Worm (Caenorhabditis elegans) whole organism, young adult: ENCODE results near the gene mrpl-30.
A peak's percentile ranks its signal among the peaks of the same experiment; 100 is the strongest.
"Not testable (repeated sequence)": the region's sequence is repeated elsewhere in the genome, so short reads cannot be mapped to it uniquely, and the experiment has no call there.

Source experiments
- F33H1.4 ChIP-seq: fragments of 200-800 bp; sonication (Bioruptor generic); IDR thresholded peaks from 2 replicates; pipeline ENCODE4 v1.3.6; 2022; ENCODE audit warnings: missing genetic modification reagents, missing genetic modification characterization, missing compliant biosample characterization
- F37B4.10 ChIP-seq: fragments of 200-800 bp; sonication (Bioruptor generic); IDR thresholded peaks from 2 replicates; pipeline ENCODE4 v1.3.6; 2022; ENCODE audit warnings: missing genetic modification characterization, missing compliant biosample characterization
- F49E8.2 ChIP-seq: sonication (generic microtip); optimal IDR thresholded peaks from 3 replicates; lab custom pipeline; 2017; ENCODE audit warnings: missing genetic modification characterization, mild to moderate bottlenecking, missing compliant biosample characterization, antibody characterized with exemption, moderate library complexity; ENCODE audit not compliant: insufficient read depth
- F57A8.1 ChIP-seq: fragments of 200-800 bp; sonication (Bioruptor generic); optimal IDR thresholded peaks from 2 replicates; lab custom pipeline; 2018; ENCODE audit warnings: mild to moderate bottlenecking, missing genetic modification characterization, moderate library complexity, missing compliant biosample characterization
- T07F8.4 ChIP-seq: sonication (generic microtip); optimal IDR thresholded peaks from 2 replicates; lab custom pipeline; 2016; ENCODE audit warnings: mild to moderate bottlenecking, missing genetic modification characterization, moderate library complexity, missing compliant biosample characterization
- Y95B8A.8 ChIP-seq: fragments of 200-800 bp; sonication (Bioruptor generic); IDR thresholded peaks from 2 replicates; pipeline ENCODE4 v1.3.6; 2022; ENCODE audit warnings: missing genetic modification reagents, missing genetic modification characterization, missing compliant biosample characterization
- aptf-3 ChIP-seq: fragments of 200-800 bp; sonication (Bioruptor generic); IDR thresholded peaks from 2 replicates; pipeline ENCODE4 v1.3.6; 2022; ENCODE audit warnings: missing genetic modification characterization, missing compliant biosample characterization
- atf-7 ChIP-seq: sonication (generic microtip); optimal IDR thresholded peaks from 2 replicates; lab custom pipeline; 2017; ENCODE audit warnings: mild to moderate bottlenecking, missing genetic modification characterization, missing compliant biosample characterization
- bed-1 ChIP-seq: fragments of 200-800 bp; sonication (Bioruptor generic); IDR thresholded peaks from 2 replicates; pipeline ENCODE4 v1.3.6; 2022; ENCODE audit warnings: missing genetic modification reagents, missing genetic modification characterization, missing compliant biosample characterization
- cebp-1 ChIP-seq, 2 experiments: fragments of 200-800 bp in 1 of 2; sonication (Bioruptor generic) in 1 of 2; sonication (generic microtip) in 1 of 2; IDR thresholded peaks in 1 of 2; optimal IDR thresholded peaks in 1 of 2; 2 replicates each; pipeline versions ENCODE4 v1.3.6 to Lab custom; 2017 to 2022; ENCODE audit warnings: missing compliant biosample characterization in 2 of 2, missing genetic modification characterization in 2 of 2, mild to moderate bottlenecking in 1 of 2, missing genetic modification reagents in 1 of 2, moderate library complexity in 1 of 2
- ceh-27 ChIP-seq: fragments of 200-800 bp; sonication (Bioruptor generic); optimal IDR thresholded peaks from 2 replicates; lab custom pipeline; 2018; ENCODE audit warnings: mild to moderate bottlenecking, missing genetic modification characterization, moderate library complexity, missing compliant biosample characterization
- ceh-40 ChIP-seq: fragments of 200-800 bp; sonication (Bioruptor generic); IDR thresholded peaks from 2 replicates; pipeline ENCODE4 v1.3.6; 2022; ENCODE audit warnings: missing genetic modification characterization, missing compliant biosample characterization
- ceh-58 ChIP-seq: fragments of 200-800 bp; sonication (Bioruptor generic); IDR thresholded peaks from 2 replicates; pipeline ENCODE4 v1.3.6; 2022; ENCODE audit warnings: missing genetic modification characterization, missing compliant biosample characterization
- ceh-91 ChIP-seq: fragments of 200-800 bp; sonication (Bioruptor generic); IDR thresholded peaks from 2 replicates; pipeline ENCODE4 v1.3.6; 2022; ENCODE audit warnings: missing genetic modification reagents, missing genetic modification characterization, missing compliant biosample characterization
- die-1 ChIP-seq: sonication (generic microtip); optimal IDR thresholded peaks from 2 replicates; lab custom pipeline; 2016; ENCODE audit warnings: missing genotype, mild to moderate bottlenecking, missing genetic modification characterization, missing compliant biosample characterization
- dpl-1 ChIP-seq: fragments of 150-350 bp; optimal IDR thresholded peaks from 2 replicates; lab custom pipeline; 2014; ENCODE audit warnings: missing biosample characterization, missing genetic modification reagents, missing genetic modification characterization
- efl-1 ChIP-seq: fragments of 150-350 bp; optimal IDR thresholded peaks from 2 replicates; lab custom pipeline; 2014; ENCODE audit warnings: missing biosample characterization, missing genetic modification reagents, missing genetic modification characterization
- egrh-3 ChIP-seq: fragments of 200-800 bp; sonication (Bioruptor generic); IDR thresholded peaks from 2 replicates; pipeline ENCODE4 v1.3.6; 2022; ENCODE audit warnings: missing genetic modification reagents, missing genetic modification characterization, missing compliant biosample characterization
- him-1 ChIP-seq: sonication (generic microtip); optimal IDR thresholded peaks from 2 replicates; lab custom pipeline; 2016; ENCODE audit warnings: missing genotype, missing genetic modification reagents, missing genetic modification characterization, missing compliant biosample characterization
- hmg-1.2 ChIP-seq: fragments of 200-800 bp; sonication (Bioruptor generic); IDR thresholded peaks from 2 replicates; pipeline ENCODE4 v1.3.6; 2022; ENCODE audit warnings: missing genetic modification reagents, missing genetic modification characterization, missing compliant biosample characterization
- lin-40 ChIP-seq: sonication (generic microtip); optimal IDR thresholded peaks from 2 replicates; lab custom pipeline; 2016; ENCODE audit warnings: missing genetic modification characterization, mild to moderate bottlenecking, missing compliant biosample characterization, missing genotype, missing genetic modification reagents
- lsl-1 ChIP-seq: fragments of 200-800 bp; sonication (Bioruptor generic); optimal IDR thresholded peaks from 2 replicates; lab custom pipeline; 2018; ENCODE audit warnings: mild to moderate bottlenecking, missing genetic modification characterization, moderate library complexity, missing compliant biosample characterization
- madf-10 ChIP-seq: sonication (generic microtip); optimal IDR thresholded peaks from 2 replicates; lab custom pipeline; 2016; ENCODE audit warnings: mild to moderate bottlenecking, missing genetic modification characterization, missing compliant biosample characterization
- mcd-1 ChIP-seq: fragments of 200-800 bp; sonication (Bioruptor generic); IDR thresholded peaks from 2 replicates; pipeline ENCODE4 v1.3.6; 2022; ENCODE audit warnings: missing genetic modification reagents, missing genetic modification characterization, missing compliant biosample characterization
- mes-4 ChIP-seq: sonication (generic microtip); optimal IDR thresholded peaks from 2 replicates; lab custom pipeline; 2016; ENCODE audit warnings: missing genotype, missing genetic modification characterization, missing compliant biosample characterization
- nfya-1 ChIP-seq: sonication (generic microtip); optimal IDR thresholded peaks from 2 replicates; lab custom pipeline; 2017; ENCODE audit warnings: antibody characterized with exemption, missing compliant biosample characterization, missing genetic modification characterization, borderline replicate concordance; ENCODE audit not compliant: insufficient read depth
- nfya-2 ChIP-seq: fragments of 200-800 bp; sonication (Bioruptor generic); IDR thresholded peaks from 2 replicates; pipeline ENCODE4 v1.3.6; 2022; ENCODE audit warnings: missing genetic modification reagents, missing genetic modification characterization, missing compliant biosample characterization
- nfyb-1 ChIP-seq: fragments of 200-800 bp; sonication (Bioruptor generic); IDR thresholded peaks from 2 replicates; pipeline ENCODE4 v1.3.6; 2022; ENCODE audit warnings: missing genetic modification reagents, missing genetic modification characterization, missing compliant biosample characterization
- nhr-27 ChIP-seq: fragments of 200-800 bp; sonication (Bioruptor generic); optimal IDR thresholded peaks from 2 replicates; lab custom pipeline; 2018; ENCODE audit warnings: mild to moderate bottlenecking, missing genetic modification characterization, moderate library complexity, missing compliant biosample characterization
- nhr-90 ChIP-seq: sonication (generic microtip); optimal IDR thresholded peaks from 2 replicates; lab custom pipeline; 2016; ENCODE audit warnings: missing genotype, mild to moderate bottlenecking, missing genetic modification characterization, missing compliant biosample characterization
- pha-4 ChIP-seq: fragments of 150-350 bp; sonication (generic microtip); optimal IDR thresholded peaks from 2 replicates; lab custom pipeline; 2014; ENCODE audit warnings: missing biosample characterization, missing genetic modification reagents, missing genetic modification characterization
- repo-1 ChIP-seq: sonication (generic microtip); optimal IDR thresholded peaks from 2 replicates; lab custom pipeline; 2017; ENCODE audit warnings: mild to moderate bottlenecking, missing genetic modification characterization, missing compliant biosample characterization
- rpc-1 ChIP-seq, 2 experiments: fragments of 150-350 bp in 1 of 2; sonication (generic microtip) in 1 of 2; optimal IDR thresholded peaks; 2 replicates each; lab custom pipeline; 2014 to 2018; ENCODE audit warnings: missing biosample characterization in 1 of 2, missing genetic modification characterization in 1 of 2, missing genetic modification reagents in 1 of 2, missing genotype in 1 of 2
- sdz-38 ChIP-seq: sonication (generic microtip); optimal IDR thresholded peaks from 2 replicates; lab custom pipeline; 2016; ENCODE audit warnings: missing genotype, missing genetic modification characterization, missing compliant biosample characterization
- snpc-4 ChIP-seq, 5 experiments: fragments of 150-350 bp in 1 of 5; sonication (generic microtip) in 4 of 5; optimal IDR thresholded peaks; 2 replicates each; lab custom pipeline; 2014 to 2018; ENCODE audit warnings: missing genetic modification characterization in 5 of 5, missing biosample characterization in 3 of 5, antibody characterized with exemption in 2 of 5, mild to moderate bottlenecking in 2 of 5, missing compliant biosample characterization in 2 of 5, missing genotype in 2 of 5, moderate library complexity in 2 of 5, missing genetic modification reagents in 1 of 5
- zfh-2 ChIP-seq: fragments of 200-800 bp; sonication (Bioruptor generic); conservative IDR thresholded peaks from 2 replicates; pipeline ENCODE4 v1.3.6; 2022; ENCODE audit warnings: missing genetic modification reagents, missing genetic modification characterization, missing compliant biosample characterization
- ztf-26 ChIP-seq: sonication (generic microtip); optimal IDR thresholded peaks from 2 replicates; lab custom pipeline; 2017; ENCODE audit warnings: missing genetic modification characterization, missing compliant biosample characterization
- ztf-3 ChIP-seq: fragments of 200-800 bp; sonication (Bioruptor generic); optimal IDR thresholded peaks from 2 replicates; lab custom pipeline; 2018; ENCODE audit warnings: mild to moderate bottlenecking, missing genetic modification characterization, missing compliant biosample characterization

mrpl-30 gene

DNA sequence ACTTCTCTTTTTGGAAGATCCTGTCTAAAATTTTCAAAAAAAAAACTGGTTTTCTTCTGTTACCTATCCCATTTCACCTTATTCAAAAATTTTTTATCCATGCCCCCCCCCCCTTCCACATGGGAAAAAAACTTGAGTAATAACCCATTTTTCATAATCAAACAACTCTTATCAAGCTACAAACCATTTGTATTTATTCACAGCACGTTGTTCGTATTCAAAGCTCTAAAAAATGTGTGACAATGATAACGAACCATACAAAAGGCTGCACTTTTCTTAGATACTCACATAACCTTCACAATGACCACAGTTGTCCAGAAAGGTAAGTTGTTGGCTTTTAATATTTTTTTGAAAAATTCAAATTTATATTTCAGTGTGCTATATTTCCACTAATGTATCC lies 25.0 kb upstream of the mrpl-30 start, which contains the start of gene E02H9.6:
E02H9.6 (plus strand) TSS at position 301 of the 400 bp plus-strand sequence.
- TF ChIP-seq ceh-58 (GFP tag; lab: Robert Waterston, UW); dpl-1 (GFP tag; lab: Kevin White, UChicago); die-1 (tag; lab: Kevin White, UChicago): not testable (repeated sequence)

DNA sequence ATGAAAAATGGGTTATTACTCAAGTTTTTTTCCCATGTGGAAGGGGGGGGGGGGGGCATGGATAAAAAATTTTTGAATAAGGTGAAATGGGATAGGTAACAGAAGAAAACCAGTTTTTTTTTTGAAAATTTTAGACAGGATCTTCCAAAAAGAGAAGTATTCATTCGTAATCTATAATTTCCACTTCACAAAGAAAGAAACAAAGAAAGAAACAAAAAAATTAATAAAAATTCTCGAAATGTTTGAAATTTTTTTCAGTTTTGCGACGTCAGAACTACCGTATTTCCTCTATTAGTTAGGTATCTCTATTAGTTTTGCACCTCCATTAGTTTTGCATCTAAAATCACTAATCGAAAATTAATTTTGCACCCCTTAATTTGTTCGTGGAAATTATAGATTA lies 24.6 kb upstream of the mrpl-30 start, which contains the start of gene W04B5.6:
W04B5.6 (minus strand) TSS at position 101 of the 400 bp plus-strand sequence.
- not testable (repeated sequence) for TF ChIP-seq repo-1, atf-7, him-1 (tag; lab: Kevin White, UChicago)

DNA sequence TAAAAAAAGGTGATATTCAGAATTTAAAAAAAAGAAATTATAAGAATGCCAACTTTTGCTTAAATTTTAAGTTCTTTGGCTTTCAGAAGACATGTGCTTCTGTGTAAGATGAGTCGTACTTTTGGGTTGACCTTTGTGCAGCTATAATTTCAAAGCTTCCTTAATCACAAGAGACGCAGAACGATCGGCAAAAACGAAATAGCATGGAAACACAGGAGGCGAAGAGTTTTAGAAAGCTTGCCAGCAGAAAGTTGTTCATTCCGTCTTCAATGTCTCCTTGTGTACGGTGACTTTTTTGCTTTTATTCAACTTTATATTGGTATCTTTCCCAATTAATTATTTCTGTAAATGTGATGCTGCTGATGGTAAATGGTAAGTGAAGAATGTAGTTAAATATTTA lies 22.1 kb upstream of the mrpl-30 start:
- TF ChIP-seq ztf-3 (GFP tag; lab: Kevin White, UChicago) = no peak
- TF ChIP-seq snpc-4 (GFP tag; optimal IDR thresholded peaks at IDR 0.05; lab: Kevin White, UChicago) = no peak
- TF ChIP-seq snpc-4 (tag; optimal IDR thresholded peaks at IDR 0.05; lab: Kevin White, UChicago) = no peak
- TF ChIP-seq hmg-1.2 (GFP tag; lab: Robert Waterston, UW) = peak; percentile 56
- no peak for TF ChIP-seq Y95B8A.8
- TF ChIP-seq nhr-27 (tag; lab: Kevin White, UChicago) = no peak

DNA sequence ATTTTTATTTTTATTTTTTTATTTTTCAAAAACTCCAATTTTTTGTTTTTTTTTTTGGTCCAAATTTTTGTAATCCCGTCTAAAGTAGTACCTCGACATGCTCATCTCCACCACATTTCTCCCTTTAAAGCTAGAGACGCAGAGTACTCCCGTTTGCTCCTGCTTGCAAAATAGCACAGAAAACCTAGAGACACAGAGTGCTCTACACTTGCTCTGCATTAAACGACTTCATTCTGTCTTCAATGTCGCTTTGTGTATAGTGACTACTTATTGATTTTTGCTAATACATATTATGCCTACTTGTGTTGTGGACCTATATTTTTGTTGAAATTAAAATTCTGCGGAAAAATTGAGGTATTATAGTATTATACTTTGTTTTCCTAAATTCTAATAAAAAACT lies 15.3 kb upstream of the mrpl-30 start, which contains the start of gene W04B5.8:
W04B5.8 (plus strand) TSS at position 195 of the 400 bp plus-strand sequence.
- peak; percentile 76 for TF ChIP-seq hmg-1.2 (GFP tag; lab: Robert Waterston, UW)
- TF ChIP-seq nfya-1 (tag; lab: Kevin White, UChicago) = no peak

- TF ChIP-seq mcd-1 (GFP tag; lab: Robert Waterston, UW) (0 out of 2 replicates have a peak, but pooled peaks have one; percentile 8), nhr-90 (tag; lab: Kevin White, UChicago) (no peak), ceh-91 (GFP tag; lab: Robert Waterston, UW) (no peak), F57A8.1 (no peak), him-1 (tag; lab: Kevin White, UChicago) (no peak), mes-4 (tag; lab: Kevin White, UChicago) (no peak), nhr-27 (tag; lab: Kevin White, UChicago) (no peak), F49E8.2 (tag; lab: Kevin White, UChicago) (no peak), rpc-1 (optimal IDR thresholded peaks at IDR 0.05; lab: Kevin White, UChicago) (no peak), rpc-1 (tag; optimal IDR thresholded peaks at IDR 0.05; lab: Kevin White, UChicago) (no peak), sdz-38 (no peak), ztf-26 (tag; lab: Kevin White, UChicago) (no peak), F37B4.10 (0 out of 2 replicates have a peak, but pooled peaks have one; percentile 57), ztf-3 (GFP tag; lab: Kevin White, UChicago) (no peak), aptf-3 (GFP tag; lab: Robert Waterston, UW) (no peak), nfya-2 (no peak), F33H1.4 (GFP tag; lab: Robert Waterston, UW) (no peak), pha-4 (tag; lab: Kevin White, UChicago) (no peak), ceh-40 (no peak), bed-1 (no peak), T07F8.4 (tag; lab: Kevin White, UChicago) (no peak), efl-1 (GFP tag; lab: Kevin White, UChicago) (no peak), zfh-2 (peak; percentile 93), lsl-1 (GFP tag; lab: Kevin White, UChicago) (no peak), lin-40 (no peak), nfyb-1 (GFP tag; lab: Robert Waterston, UW) (no peak), madf-10 (tag; lab: Kevin White, UChicago) (no peak), egrh-3 (GFP tag; lab: Robert Waterston, UW) (peak; percentile 90), ceh-27 (no peak), cebp-1 (GFP tag; IDR thresholded peaks at IDR 0.05; lab: Robert Waterston, UW) (no peak), cebp-1 (tag; optimal IDR thresholded peaks at IDR 0.05; lab: Kevin White, UChicago) (no peak), Y95B8A.8 (no peak)
These were observed 14.1 kb upstream of the mrpl-30 start for ce11 chrIII:2424783-2425329.
